Fruit fly (Drosophila melanogaster): Measurements from ENCODE around the gene CG13040.
A peak's percentile ranks its signal among the peaks of the same experiment; 100 is the strongest.

dm6 chr3L:16327776-16328175 is 1.2 kb upstream of the CG13040 start, which contains the start of gene CG13038:
- TF ChIP-seq gl (tag; optimal IDR thresholded peaks at IDR 0.05) (no peak), Snoo (tag; optimal IDR thresholded peaks at IDR 0.05) (no peak), CG14655 (GFP tag; optimal IDR thresholded peaks at IDR 0.05) (no peak), CG12605 (GFP tag; IDR thresholded peaks at IDR 0.05) (no peak), Ets98B (GFP tag; IDR thresholded peaks at IDR 0.05) (peak; percentile 66)

Measured in whole organism, pupa.